Worm (Caenorhabditis elegans) whole organism, L4 larva: ENCODE results near the gene H25K10.1.

Source experiments
- F37D6.2 ChIP-seq: sonication (generic microtip); optimal IDR thresholded peaks from 2 replicates; lab custom pipeline; 2016; ENCODE audit warnings: mild to moderate bottlenecking, missing genetic modification characterization, missing compliant biosample characterization
- aha-1 ChIP-seq: fragments of 150-350 bp; peaks from one replicate; lab custom pipeline; 2014; ENCODE audit warnings: missing biosample characterization, missing genetic modification characterization
- aly-2 ChIP-seq: sonication (generic microtip); optimal IDR thresholded peaks from 2 replicates; lab custom pipeline; 2018; ENCODE audit warnings: missing biosample characterization, missing genetic modification characterization
- ceh-32 ChIP-seq: sonication (generic microtip); optimal IDR thresholded peaks from 2 replicates; lab custom pipeline; 2016; ENCODE audit warnings: mild to moderate bottlenecking, missing genetic modification characterization, missing compliant biosample characterization; ENCODE audit not compliant: poor library complexity
- fkh-10 ChIP-seq: fragments of 150-350 bp; optimal IDR thresholded peaks from 2 replicates; lab custom pipeline; 2014; ENCODE audit warnings: missing biosample characterization, missing genetic modification reagents, missing genetic modification characterization
- lin-39 ChIP-seq: fragments of 150-350 bp; optimal IDR thresholded peaks from 2 replicates; lab custom pipeline; 2014; ENCODE audit warnings: missing biosample characterization, missing genetic modification reagents, missing genetic modification characterization
- mdl-1 ChIP-seq, 2 experiments: fragments of 150-350 bp in 1 of 2; sonication (generic microtip) in 1 of 2; optimal IDR thresholded peaks; 2 replicates each; lab custom pipeline; 2014 to 2017; ENCODE audit warnings: missing biosample characterization in 2 of 2, missing genetic modification characterization in 2 of 2
- unc-62 ChIP-seq, 3 experiments: fragments of 150-350 bp in 1 of 3; sonication (generic microtip); optimal IDR thresholded peaks in 2 of 3; peaks in 1 of 3; 1 replicate in 1 of 3; 2 replicates in 2 of 3; lab custom pipeline; 2014 to 2017; ENCODE audit warnings: missing biosample characterization in 3 of 3, missing genetic modification characterization in 3 of 3, missing genetic modification reagents in 3 of 3, missing genotype in 1 of 3

ce11 chrIV:16225747-16226146, 23.6 kb downstream of the H25K10.1 start, which contains the start of gene H25K10.4:
- TF ChIP-seq F37D6.2 (tag; lab: Kevin White, UChicago), result no peak
- TF ChIP-seq aly-2 (tag; lab: Kevin White, UChicago), result no peak
- no peak for TF ChIP-seq aha-1 (tag; lab: Kevin White, UChicago)
- TF ChIP-seq unc-62 (GFP tag; optimal IDR thresholded peaks at IDR 0.05 in 1 of 2; lab: Kevin White, UChicago), result no peak
- TF ChIP-seq unc-62 (tag; optimal IDR thresholded peaks at IDR 0.05; lab: Kevin White, UChicago), result no peak
- TF ChIP-seq mdl-1 (tag; optimal IDR thresholded peaks at IDR 0.05; lab: Kevin White, UChicago), result no peak
- no peak for TF ChIP-seq lin-39 (tag; lab: Kevin White, UChicago)
- no peak for TF ChIP-seq fkh-10 (GFP tag; lab: Kevin White, UChicago)
- no peak for TF ChIP-seq ceh-32 (tag; lab: Kevin White, UChicago)
